Worm (Caenorhabditis elegans): Measurements from ENCODE around the gene twk-17.
A peak's percentile ranks its signal among the peaks of the same experiment; 100 is the strongest.

twk-17 gene

DNA sequence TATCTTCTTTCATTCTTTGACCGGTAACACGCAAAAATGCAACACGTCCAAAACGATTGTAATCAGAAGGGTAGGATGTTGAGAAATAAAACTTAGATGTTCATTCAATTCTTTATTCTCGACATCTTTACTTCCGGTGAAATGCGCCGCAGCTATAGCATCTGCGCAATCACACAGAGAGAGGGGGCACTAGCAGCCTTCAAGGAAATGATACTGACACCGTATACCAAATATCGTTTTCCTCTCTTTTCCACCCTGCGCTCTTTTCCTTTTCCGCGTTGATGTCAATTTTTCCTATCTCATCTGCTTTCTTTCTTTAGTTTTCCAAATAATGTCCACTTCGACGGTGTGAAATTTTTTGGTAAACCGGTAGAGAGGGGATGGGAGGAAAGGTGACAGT, 17.1 kb downstream of the twk-17 start (continued):
- TF ChIP-seq C04F5.9 (tag; optimal IDR thresholded peaks at IDR 0.05) = no peak
- no peak for TF ChIP-seq ceh-90 (tag; optimal IDR thresholded peaks at IDR 0.05)
- no peak for TF ChIP-seq rnt-1 (tag; optimal IDR thresholded peaks at IDR 0.05)
- TF ChIP-seq mdl-1 (tag; optimal IDR thresholded peaks at IDR 0.05) = no peak
- no peak for TF ChIP-seq unc-98 (GFP tag; IDR thresholded peaks at IDR 0.05)
- no peak for TF ChIP-seq C16A3.4 (tag; optimal IDR thresholded peaks at IDR 0.05)
- no peak for TF ChIP-seq nhr-237 (tag; optimal IDR thresholded peaks at IDR 0.05)
- TF ChIP-seq nhr-47 (tag; optimal IDR thresholded peaks at IDR 0.05) = no peak
- no peak for TF ChIP-seq F16B12.6 (tag; optimal IDR thresholded peaks at IDR 0.05)
- TF ChIP-seq snu-23 (GFP tag; optimal IDR thresholded peaks at IDR 0.05) = peak; percentile 49
- TF ChIP-seq fkh-10 (GFP tag; optimal IDR thresholded peaks at IDR 0.05) = no peak
- no peak for TF ChIP-seq efl-3 (GFP tag; optimal IDR thresholded peaks at IDR 0.05)
- TF ChIP-seq lin-35 (GFP tag; optimal IDR thresholded peaks at IDR 0.05) = no peak
- TF ChIP-seq snpc-4 (tag; optimal IDR thresholded peaks at IDR 0.05) = no peak
- TF ChIP-seq nhr-71 (tag; optimal IDR thresholded peaks at IDR 0.05) = peak; percentile 55
- no peak for TF ChIP-seq ztf-4 (tag; optimal IDR thresholded peaks at IDR 0.05)
- no peak for TF ChIP-seq ceh-88 (GFP tag; IDR thresholded peaks at IDR 0.05)
- TF ChIP-seq nhr-84 (tag; optimal IDR thresholded peaks at IDR 0.05) = no peak
- no peak for TF ChIP-seq hlh-4 (tag; optimal IDR thresholded peaks at IDR 0.05)
- TF ChIP-seq ama-1 (optimal IDR thresholded peaks at IDR 0.05) = no peak
- TF ChIP-seq vab-15 (tag; optimal IDR thresholded peaks at IDR 0.05) = no peak
- no peak for TF ChIP-seq hpl-2 (GFP tag; optimal IDR thresholded peaks at IDR 0.05)
- no peak for TF ChIP-seq isw-1 (GFP tag; IDR thresholded peaks at IDR 0.05)
- no peak for TF ChIP-seq nhr-76 (tag; optimal IDR thresholded peaks at IDR 0.05)
- 0 out of 2 replicates have a peak, but pooled peaks have one; percentile 4 for TF ChIP-seq nhr-19 (GFP tag; conservative IDR thresholded peaks at IDR 0.05)
- TF ChIP-seq pqm-1 (tag; optimal IDR thresholded peaks at IDR 0.05) = no peak
- no peak for TF ChIP-seq nhr-12 (tag; optimal IDR thresholded peaks at IDR 0.05)
- TF ChIP-seq pag-3 (tag; optimal IDR thresholded peaks at IDR 0.05; ENCODE audit: borderline replicate concordance, insufficient read depth) = no peak
- TF ChIP-seq ets-5 (GFP tag; IDR thresholded peaks at IDR 0.05) = no peak
- no peak for TF ChIP-seq irx-1 (tag; optimal IDR thresholded peaks at IDR 0.05)
- TF ChIP-seq elt-3 (tag; optimal IDR thresholded peaks at IDR 0.05) = peak in 5 of 6 experiments; percentile 13 to 57 (median 50)
- no peak for TF ChIP-seq xbp-1 (tag; optimal IDR thresholded peaks at IDR 0.05)
- TF ChIP-seq pax-3 (tag; optimal IDR thresholded peaks at IDR 0.05) = no peak
- TF ChIP-seq unc-86 (tag; optimal IDR thresholded peaks at IDR 0.05) = no peak
- TF ChIP-seq sptf-1 (tag; optimal IDR thresholded peaks at IDR 0.05) = no peak
- TF ChIP-seq nhr-77 (tag; optimal IDR thresholded peaks at IDR 0.05) = no peak
- no peak for TF ChIP-seq C34B4.2 (tag; optimal IDR thresholded peaks at IDR 0.05)
- TF ChIP-seq swsn-7 (tag; optimal IDR thresholded peaks at IDR 0.05) = no peak
- no peak for TF ChIP-seq grh-1 (GFP tag; IDR thresholded peaks at IDR 0.05)
- TF ChIP-seq unc-30 (tag; optimal IDR thresholded peaks at IDR 0.05) = no peak
- no peak for TF ChIP-seq zip-4 (GFP tag; optimal IDR thresholded peaks at IDR 0.05)
- TF ChIP-seq dpl-1 (GFP tag; optimal IDR thresholded peaks at IDR 0.05) = no peak
- no peak for TF ChIP-seq fos-1 (tag; optimal IDR thresholded peaks at IDR 0.05)
- TF ChIP-seq sup-37 (GFP tag; optimal IDR thresholded peaks at IDR 0.05) = no peak
- no peak for TF ChIP-seq tlp-1 (tag; optimal IDR thresholded peaks at IDR 0.05)
- peak; percentile 36 for TF ChIP-seq nhr-20 (tag; optimal IDR thresholded peaks at IDR 0.05)
- peak; percentile 87 for TF ChIP-seq blmp-1 (tag; optimal IDR thresholded peaks at IDR 0.05)
- no peak for TF ChIP-seq Y116A8C.19 (tag; optimal IDR thresholded peaks at IDR 0.05; ENCODE audit: borderline replicate concordance)
- TF ChIP-seq lin-13 (GFP tag; optimal IDR thresholded peaks at IDR 0.05) = no peak
- no peak for TF ChIP-seq efl-1 (optimal IDR thresholded peaks at IDR 0.05)
- no peak for TF ChIP-seq efl-1 (GFP tag; optimal IDR thresholded peaks at IDR 0.05 in 1 of 2)
- no peak for TF ChIP-seq ceh-8 (GFP tag; optimal IDR thresholded peaks at IDR 0.05)
- no peak for TF ChIP-seq lin-39 (tag; optimal IDR thresholded peaks at IDR 0.05)
- no peak for TF ChIP-seq lin-15B (tag; optimal IDR thresholded peaks at IDR 0.05)
- no peak for TF ChIP-seq ztf-11 (tag; optimal IDR thresholded peaks at IDR 0.05)
